Fruit fly (Drosophila melanogaster): Measurements from ENCODE around the gene CG9121.

CG9121 gene

dm6 chr2L:5044892-5045619 is 5.8 kb downstream of the CG9121 start (continued):
- TF ChIP-seq Hmx (GFP tag; optimal IDR thresholded peaks at IDR 0.05) (no peak), Lpt (GFP tag; optimal IDR thresholded peaks at IDR 0.05) (no peak), CG33557 (GFP tag; optimal IDR thresholded peaks at IDR 0.05) (no peak), seq (GFP tag; IDR thresholded peaks at IDR 0.05) (peak; percentile 73), E2f1 (GFP tag; IDR thresholded peaks at IDR 0.05) (peak; percentile 34), unpg (GFP tag; optimal IDR thresholded peaks at IDR 0.05) (peak; percentile 52), gcm2 (GFP tag; optimal IDR thresholded peaks at IDR 0.05) (no peak), stc (GFP tag; IDR thresholded peaks at IDR 0.05) (peak; percentile 41; the same call in 1 of the 2 replicates), chn (GFP tag; optimal IDR thresholded peaks at IDR 0.05) (peak; percentile 51), vnd (GFP tag; IDR thresholded peaks at IDR 0.05; ENCODE audit: partially characterized antibody) (no peak), dan (GFP tag; IDR thresholded peaks at IDR 0.05) (no peak), mam (GFP tag; optimal IDR thresholded peaks at IDR 0.05) (peak; percentile 54), CG4328 (GFP tag; optimal IDR thresholded peaks at IDR 0.05) (peak; percentile 31), CG13775 (GFP tag; optimal IDR thresholded peaks at IDR 0.05) (peak; percentile 67), jing (GFP tag; optimal IDR thresholded peaks at IDR 0.05) (no peak), ci (GFP tag; IDR thresholded peaks at IDR 0.05) (peak; percentile 85), ssp (GFP tag; IDR thresholded peaks at IDR 0.05) (no peak), kay (GFP tag; optimal IDR thresholded peaks at IDR 0.05) (no peak), Side (GFP tag; optimal IDR thresholded peaks at IDR 0.05) (peak; percentile 7), H2.0 (GFP tag; IDR thresholded peaks at IDR 0.05) (peak; percentile 44), CG18764 (GFP tag; optimal IDR thresholded peaks at IDR 0.05) (no peak), CG14965 (GFP tag; optimal IDR thresholded peaks at IDR 0.05; ENCODE audit: borderline replicate concordance) (no peak), CG10321 (GFP tag; IDR thresholded peaks at IDR 0.05) (0 out of 2 replicates have a peak, but pooled peaks have one; percentile 35), CG10274 (GFP tag; optimal IDR thresholded peaks at IDR 0.05) (no peak), CG17612 (GFP tag; IDR thresholded peaks at IDR 0.05) (no peak), CoRest (tag; optimal IDR thresholded peaks at IDR 0.05) (peak; percentile 49), tap (tag; optimal IDR thresholded peaks at IDR 0.05) (peak; percentile 23), Neu2 (GFP tag; optimal IDR thresholded peaks at IDR 0.05; ENCODE audit: borderline replicate concordance) (no peak), fd102C (GFP tag; optimal IDR thresholded peaks at IDR 0.05) (no peak), CG6175 (GFP tag; IDR thresholded peaks at IDR 0.05) (no peak), CG9727 (GFP tag; optimal IDR thresholded peaks at IDR 0.05) (peak; percentile 60), gro (GFP tag; optimal IDR thresholded peaks at IDR 0.05) (no peak), CG10462 (GFP tag; optimal IDR thresholded peaks at IDR 0.05) (no peak), bab2 (GFP tag; optimal IDR thresholded peaks at IDR 0.05) (no peak), pum (GFP tag; optimal IDR thresholded peaks at IDR 0.05) (peak; percentile 42), Mes4 (GFP tag; optimal IDR thresholded peaks at IDR 0.05) (no peak), NK7.1 (GFP tag; optimal IDR thresholded peaks at IDR 0.05) (no peak), CG14710 (tag; optimal IDR thresholded peaks at IDR 0.05) (peak; percentile 39), cas (GFP tag; IDR thresholded peaks at IDR 0.05) (no peak), tx (GFP tag; optimal IDR thresholded peaks at IDR 0.05) (no peak), CG11695 (GFP tag; IDR thresholded peaks at IDR 0.05) (peak; percentile 57; the same call in 1 of the 3 replicates), h (optimal IDR thresholded peaks at IDR 0.05) (no peak), sc (optimal IDR thresholded peaks at IDR 0.05) (no peak), sc (GFP tag; optimal IDR thresholded peaks at IDR 0.05) (peak; percentile 52), CG11398 (GFP tag; optimal IDR thresholded peaks at IDR 0.05) (no peak), CG5953 (GFP tag; IDR thresholded peaks at IDR 0.05) (peak; percentile 49; the same call in 1 of the 2 replicates), kah (GFP tag; optimal IDR thresholded peaks at IDR 0.05) (peak; percentile 29), insv (GFP tag; optimal IDR thresholded peaks at IDR 0.05) (no peak), CG14050 (GFP tag; IDR thresholded peaks at IDR 0.05) (peak; percentile 30; the same call in 2 of the 3 replicates), CG3995 (GFP tag; optimal IDR thresholded peaks at IDR 0.05) (no peak), Scr (GFP tag; IDR thresholded peaks at IDR 0.05; ENCODE audit: partially characterized antibody) (no peak)

All from whole organism, embryonic.